Worm (Caenorhabditis elegans): Measurements from ENCODE around the gene srx-31.

srx-31 gene

DNA sequence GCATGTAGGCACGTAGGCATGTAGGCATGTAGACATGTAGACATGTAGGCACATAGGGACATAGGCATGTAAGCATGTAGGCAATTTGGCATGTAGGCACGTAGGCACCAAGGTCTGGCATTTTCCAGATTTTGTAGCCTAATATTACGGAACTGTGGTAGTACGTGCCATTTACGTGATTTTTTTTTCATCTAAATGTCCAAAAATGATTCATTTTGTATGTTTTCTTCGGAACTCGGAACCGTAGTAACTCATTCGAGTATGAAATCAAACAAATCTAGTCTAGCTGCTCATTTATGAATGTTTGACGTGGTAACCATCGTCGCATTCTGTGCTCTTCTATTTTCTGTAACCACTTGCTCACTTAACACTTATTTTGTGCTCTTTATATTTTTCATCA, 44.5 kb downstream of the srx-31 start, which contains the start of gene srbc-59:
srbc-59 (plus strand) TSS at position 301 of the 400 bp plus-strand sequence.
- no peak for TF ChIP-seq mab-5 (tag; optimal IDR thresholded peaks at IDR 0.05)
- no peak for TF ChIP-seq unc-55 (GFP tag; optimal IDR thresholded peaks at IDR 0.05)
- TF ChIP-seq gmeb-1 (tag; optimal IDR thresholded peaks at IDR 0.05) = no peak
- no peak for TF ChIP-seq Y55F3AM.14 (GFP tag; optimal IDR thresholded peaks at IDR 0.05)
- TF ChIP-seq ztf-11 (tag; optimal IDR thresholded peaks at IDR 0.05) = no peak
- no peak for TF ChIP-seq sma-9 (GFP tag; optimal IDR thresholded peaks at IDR 0.05)
- TF ChIP-seq sma-9 (tag; optimal IDR thresholded peaks at IDR 0.05) = no peak
- no peak for TF ChIP-seq peb-1 (tag; optimal IDR thresholded peaks at IDR 0.05)
- TF ChIP-seq ama-1 (optimal IDR thresholded peaks at IDR 0.05) = no peak
- TF ChIP-seq ztf-1 (GFP tag; conservative IDR thresholded peaks at IDR 0.05) = no peak
- TF ChIP-seq lin-13 (GFP tag; optimal IDR thresholded peaks at IDR 0.05) = no peak
- no peak for TF ChIP-seq ceh-16 (tag; optimal IDR thresholded peaks at IDR 0.05)
- no peak for TF ChIP-seq nhr-25 (tag; optimal IDR thresholded peaks at IDR 0.05)
- TF ChIP-seq crh-2 (tag; optimal IDR thresholded peaks at IDR 0.05) = no peak
- TF ChIP-seq sem-4 (tag; optimal IDR thresholded peaks at IDR 0.05) = no peak
- TF ChIP-seq nhr-10 (tag; optimal IDR thresholded peaks at IDR 0.05) = no peak
- TF ChIP-seq lsy-2 (tag; optimal IDR thresholded peaks at IDR 0.05) = no peak

ce11 chrV:777285-777684, 45.5 kb downstream of the srx-31 start, which contains the start of gene R09E12.9:
TSS of gene R09E12.9 (plus strand) at chrV:777600.
- no peak for TF ChIP-seq ztf-11 (tag; optimal IDR thresholded peaks at IDR 0.05)
- no peak for TF ChIP-seq crh-2 (tag; optimal IDR thresholded peaks at IDR 0.05)
- TF ChIP-seq nhr-10 (tag; optimal IDR thresholded peaks at IDR 0.05) = no peak
- TF ChIP-seq blmp-1 (tag; optimal IDR thresholded peaks at IDR 0.05; ENCODE audit: insufficient read depth) = no peak
- no peak for TF ChIP-seq nhr-12 (tag; optimal IDR thresholded peaks at IDR 0.05)
- TF ChIP-seq ama-1 (optimal IDR thresholded peaks at IDR 0.05) = no peak
- peak; percentile 95 for TF ChIP-seq nhr-77 (tag; optimal IDR thresholded peaks at IDR 0.05)
- no peak for TF ChIP-seq unc-55 (GFP tag; optimal IDR thresholded peaks at IDR 0.05)
- no peak for TF ChIP-seq R02D3.7 (tag; optimal IDR thresholded peaks at IDR 0.05)
- no peak for TF ChIP-seq unc-62 (GFP tag; optimal IDR thresholded peaks at IDR 0.05)
- TF ChIP-seq fos-1 (tag; optimal IDR thresholded peaks at IDR 0.05) = no peak
- no peak for TF ChIP-seq peb-1 (tag; optimal IDR thresholded peaks at IDR 0.05)
- TF ChIP-seq nhr-237 (tag; optimal IDR thresholded peaks at IDR 0.05) = peak; percentile 15
- TF ChIP-seq dmd-4 (tag; optimal IDR thresholded peaks at IDR 0.05) = no peak
- no peak for TF ChIP-seq nhr-11 (tag; optimal IDR thresholded peaks at IDR 0.05)
- TF ChIP-seq alr-1 (tag; optimal IDR thresholded peaks at IDR 0.05) = no peak
- TF ChIP-seq C34F6.9 (tag; optimal IDR thresholded peaks at IDR 0.05) = no peak
- no peak for TF ChIP-seq F13H6.1 (tag; optimal IDR thresholded peaks at IDR 0.05)
- TF ChIP-seq gmeb-1 (tag; optimal IDR thresholded peaks at IDR 0.05) = no peak
- no peak for TF ChIP-seq sem-4 (tag; optimal IDR thresholded peaks at IDR 0.05)
- TF ChIP-seq sma-3 (GFP tag; optimal IDR thresholded peaks at IDR 0.05) = peak; percentile 0
- peak; percentile 10 for TF ChIP-seq nhr-25 (tag; optimal IDR thresholded peaks at IDR 0.05)
- TF ChIP-seq lin-11 (tag; optimal IDR thresholded peaks at IDR 0.05) = no peak
- TF ChIP-seq lsy-2 (tag; optimal IDR thresholded peaks at IDR 0.05) = peak in 1 of 2 experiments; percentile 26
- TF ChIP-seq ztf-1 (GFP tag; conservative IDR thresholded peaks at IDR 0.05) = no peak
- TF ChIP-seq lin-13 (GFP tag; optimal IDR thresholded peaks at IDR 0.05) = no peak
- TF ChIP-seq nhr-21 (tag; optimal IDR thresholded peaks at IDR 0.05) = peak; percentile 24
- TF ChIP-seq nhr-23 (tag; optimal IDR thresholded peaks at IDR 0.05) = no peak
- no peak for TF ChIP-seq sma-9 (GFP tag; optimal IDR thresholded peaks at IDR 0.05)
- no peak for TF ChIP-seq sma-9 (tag; optimal IDR thresholded peaks at IDR 0.05)
- no peak for TF ChIP-seq mdl-1 (tag; optimal IDR thresholded peaks at IDR 0.05)
- TF ChIP-seq nhr-129 (tag; optimal IDR thresholded peaks at IDR 0.05) = no peak

ce11 chrV:774875-775359, 47.9 kb downstream of the srx-31 start, which contains the start of gene srbc-58:
TSS of gene srbc-58 (plus strand) at chrV:774995.
- TF ChIP-seq gmeb-1 (tag; optimal IDR thresholded peaks at IDR 0.05) = peak; percentile 23
- TF ChIP-seq C34F6.9 (tag; optimal IDR thresholded peaks at IDR 0.05) = peak; percentile 29
- TF ChIP-seq R02D3.7 (tag; optimal IDR thresholded peaks at IDR 0.05) = no peak
- peak; percentile 9 for TF ChIP-seq lin-13 (GFP tag; optimal IDR thresholded peaks at IDR 0.05)
- TF ChIP-seq ama-1 (optimal IDR thresholded peaks at IDR 0.05) = peak; percentile 70
- no peak for TF ChIP-seq sma-9 (GFP tag; optimal IDR thresholded peaks at IDR 0.05)
- TF ChIP-seq sma-9 (tag; optimal IDR thresholded peaks at IDR 0.05) = no peak
- peak; percentile 41 for TF ChIP-seq ztf-4 (tag; optimal IDR thresholded peaks at IDR 0.05)
- peak in 1 of 2 experiments; percentile 13 for TF ChIP-seq lsy-2 (tag; optimal IDR thresholded peaks at IDR 0.05)
- no peak for TF ChIP-seq nhr-12 (tag; optimal IDR thresholded peaks at IDR 0.05)
- no peak for TF ChIP-seq sma-3 (GFP tag; optimal IDR thresholded peaks at IDR 0.05)
- TF ChIP-seq F13H6.1 (tag; optimal IDR thresholded peaks at IDR 0.05) = peak; percentile 3
- no peak for TF ChIP-seq mdl-1 (tag; optimal IDR thresholded peaks at IDR 0.05)
- TF ChIP-seq crh-2 (tag; optimal IDR thresholded peaks at IDR 0.05) = peak; percentile 27
- TF ChIP-seq unc-55 (GFP tag; optimal IDR thresholded peaks at IDR 0.05) = peak; percentile 34
- peak; percentile 16 for TF ChIP-seq nhr-129 (tag; optimal IDR thresholded peaks at IDR 0.05)
